Fruit fly (Drosophila melanogaster): Measurements from ENCODE around the gene pav.

dm6 chr3L:4282627-4283026, 40.1 kb downstream of the pav start, which contains the start of gene CG11583:
- TF ChIP-seq dac (GFP tag; optimal IDR thresholded peaks at IDR 0.05) (no peak), OdsH (GFP tag; optimal IDR thresholded peaks at IDR 0.05) (no peak), CG31627 (GFP tag; optimal IDR thresholded peaks at IDR 0.05) (no peak), CG8632 (GFP tag; optimal IDR thresholded peaks at IDR 0.05) (no peak), Hr39 (GFP tag; optimal IDR thresholded peaks at IDR 0.05) (no peak), Hr4 (GFP tag; optimal IDR thresholded peaks at IDR 0.05) (no peak), Ets21C (GFP tag; optimal IDR thresholded peaks at IDR 0.05) (no peak), Sox102F (GFP tag; optimal IDR thresholded peaks at IDR 0.05) (no peak), fd85E (GFP tag; optimal IDR thresholded peaks at IDR 0.05) (no peak), Gug (GFP tag; IDR thresholded peaks at IDR 0.05) (no peak), CG6163 (GFP tag; IDR thresholded peaks at IDR 0.05) (no peak), CG6854 (GFP tag; optimal IDR thresholded peaks at IDR 0.05) (no peak), CG11294 (GFP tag; IDR thresholded peaks at IDR 0.05) (no peak)

Measured in whole organism, prepupa.